Fruit fly (Drosophila melanogaster) Kc167 (cell line): Measurements from ENCODE around the gene Rpn10.

Source experiments
- Sin3A ChIP-seq: fragments of >200 bp; optimal IDR thresholded peaks from 2 replicates; lab custom pipeline; 2018; ENCODE audit warnings: missing external identifiers
- ttk ChIP-seq: sonication (Bioruptor generic); optimal IDR thresholded peaks from 2 replicates; lab custom pipeline; 2017; ENCODE audit warnings: missing external identifiers

DNA sequence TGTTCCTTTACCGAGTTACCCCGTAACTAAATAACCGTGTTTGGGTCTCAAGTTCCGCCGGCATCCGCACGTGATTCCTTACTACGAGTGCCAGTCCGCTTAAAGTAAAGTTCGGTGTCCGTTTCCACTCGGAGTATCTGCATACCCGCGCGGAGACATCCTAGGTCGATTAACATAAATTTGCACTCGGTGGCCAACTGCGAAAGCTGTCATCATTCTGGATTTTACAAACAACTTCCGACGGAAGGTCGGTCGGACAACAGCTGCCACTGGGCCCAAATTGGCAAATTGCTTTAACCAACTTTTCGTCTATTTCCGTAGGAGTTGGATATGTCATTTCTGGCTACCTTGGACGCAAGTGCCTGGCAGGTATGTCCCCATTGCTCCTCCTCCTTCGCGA is 49.7 kb downstream of the Rpn10 start, which contains the start of gene TfAP-2:
- TF ChIP-seq ttk (lab: Kevin White, UChicago) (no peak), Sin3A (lab: Kevin White, UChicago) (no peak)
